Worm (Caenorhabditis elegans): Measurements from ENCODE around the gene R07B7.9.

Gene R07B7.9

ce11 chrV:12082932-12083331, 2.8 kb upstream of the R07B7.9 start, which contains the start of gene R07B7.10:
TSS of gene R07B7.10 (plus strand) at chrV:12083216.
- TF ChIP-seq tlp-1 (tag; optimal IDR thresholded peaks at IDR 0.05) (no peak), lin-14 (GFP tag; optimal IDR thresholded peaks at IDR 0.05) (peak; percentile 7), nhr-28 (tag; optimal IDR thresholded peaks at IDR 0.05) (no peak), efl-1 (optimal IDR thresholded peaks at IDR 0.05) (peak; percentile 22 to 52), efl-1 (GFP tag; optimal IDR thresholded peaks at IDR 0.05 in 1 of 2) (peak in 1 of 2 experiments; percentile 50)

ce11 chrV:12075983-12076382, 4.2 kb downstream of the R07B7.9 start:
- TF ChIP-seq fkh-8 (tag; optimal IDR thresholded peaks at IDR 0.05) (no peak), efl-1 (optimal IDR thresholded peaks at IDR 0.05) (no peak), efl-1 (GFP tag; optimal IDR thresholded peaks at IDR 0.05 in 1 of 2) (peak in 1 of 2 experiments; percentile 45), elt-2 (tag; optimal IDR thresholded peaks at IDR 0.05) (peak; percentile 29)

- TF ChIP-seq tlp-1 (tag; optimal IDR thresholded peaks at IDR 0.05) (no peak), nhr-19 (GFP tag; conservative IDR thresholded peaks at IDR 0.05) (no peak), nhr-20 (tag; optimal IDR thresholded peaks at IDR 0.05) (no peak), ztf-11 (tag; optimal IDR thresholded peaks at IDR 0.05) (no peak), rnt-1 (tag; optimal IDR thresholded peaks at IDR 0.05) (no peak), irx-1 (tag; optimal IDR thresholded peaks at IDR 0.05) (no peak), ets-5 (GFP tag; IDR thresholded peaks at IDR 0.05) (no peak), mep-1 (tag; optimal IDR thresholded peaks at IDR 0.05) (no peak), lin-39 (tag; optimal IDR thresholded peaks at IDR 0.05) (no peak), mef-2 (tag; optimal IDR thresholded peaks at IDR 0.05) (no peak), grh-1 (GFP tag; IDR thresholded peaks at IDR 0.05) (no peak), nhr-47 (tag; optimal IDR thresholded peaks at IDR 0.05) (no peak), ceh-90 (tag; optimal IDR thresholded peaks at IDR 0.05) (no peak), lsy-2 (tag; optimal IDR thresholded peaks at IDR 0.05) (no peak), zip-4 (GFP tag; optimal IDR thresholded peaks at IDR 0.05) (no peak), egl-27 (tag; optimal IDR thresholded peaks at IDR 0.05) (no peak), C34B4.2 (tag; optimal IDR thresholded peaks at IDR 0.05) (no peak), ama-1 (optimal IDR thresholded peaks at IDR 0.05) (no peak), aha-1 (tag; optimal IDR thresholded peaks at IDR 0.05) (no peak)
Measured at ce11 chrV:12074886-12075285, 5.3 kb downstream of the R07B7.9 start, which contains the start of gene R07B7.6. TSS of gene R07B7.6 (minus strand) at chrV:12074986.

- TF ChIP-seq nhr-19 (GFP tag; conservative IDR thresholded peaks at IDR 0.05) (peak; percentile 17; the same call in 1 of the 2 replicates), nhr-71 (tag; optimal IDR thresholded peaks at IDR 0.05) (peak; percentile 59), snu-23 (GFP tag; optimal IDR thresholded peaks at IDR 0.05) (peak; percentile 66), lin-14 (GFP tag; optimal IDR thresholded peaks at IDR 0.05) (peak; percentile 81), mef-2 (tag; optimal IDR thresholded peaks at IDR 0.05) (no peak), mep-1 (tag; optimal IDR thresholded peaks at IDR 0.05) (peak; percentile 46), mdl-1 (tag; optimal IDR thresholded peaks at IDR 0.05) (peak in 1 of 2 experiments; percentile 79), nhr-20 (tag; optimal IDR thresholded peaks at IDR 0.05) (peak; percentile 79), unc-130 (tag; optimal IDR thresholded peaks at IDR 0.05) (peak; percentile 35), C16A3.4 (tag; optimal IDR thresholded peaks at IDR 0.05) (peak; percentile 16), blmp-1 (tag; optimal IDR thresholded peaks at IDR 0.05) (peak; percentile 72), lin-35 (GFP tag; optimal IDR thresholded peaks at IDR 0.05) (peak in 1 of 2 experiments; percentile 38), swsn-7 (tag; optimal IDR thresholded peaks at IDR 0.05) (no peak), ceh-90 (tag; optimal IDR thresholded peaks at IDR 0.05) (no peak), jun-1 (tag; optimal IDR thresholded peaks at IDR 0.05) (no peak), nhr-85 (tag) (peak; percentile 94), irx-1 (tag; optimal IDR thresholded peaks at IDR 0.05) (no peak), elt-3 (tag; optimal IDR thresholded peaks at IDR 0.05) (peak in 4 of 6 experiments; percentile 41 to 93 (median 89))
Measured at ce11 chrV:12071483-12071882, 8.7 kb downstream of the R07B7.9 start.

Data from whole organism, L1 larva.